Fruit fly (Drosophila melanogaster): ENCODE results near the gene Eig71Eh.

- TF ChIP-seq CG8478 (optimal IDR thresholded peaks at IDR 0.05) (no peak), CTCF (optimal IDR thresholded peaks at IDR 0.05) (no peak)
Measured at dm6 chr3L:15616490-15616889, 42.8 kb downstream of the Eig71Eh start.
